Worm (Caenorhabditis elegans): ENCODE measurements around the gene ins-17.

DNA sequence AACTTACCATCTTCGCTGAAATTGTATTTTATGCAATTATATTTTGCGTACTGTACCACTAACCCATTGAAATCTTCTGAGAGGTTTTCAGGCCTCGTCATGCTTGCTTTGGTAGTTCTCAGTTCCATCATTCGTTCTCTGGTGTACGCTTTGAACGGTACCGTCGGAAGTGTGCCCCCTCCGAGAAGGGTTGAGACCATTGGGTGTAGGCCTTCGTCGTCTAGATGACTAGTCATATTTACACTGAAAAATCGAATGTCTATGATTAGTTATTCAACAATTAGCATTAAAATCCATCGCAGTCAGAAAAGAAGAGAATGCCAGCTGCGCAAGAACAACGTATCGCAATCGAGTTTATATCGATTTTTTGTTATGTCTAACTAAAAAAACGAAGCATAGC lies 2.5 kb downstream of the ins-17 start, which contains the start of gene ifet-1:
- TF ChIP-seq F13C5.2 (tag; optimal IDR thresholded peaks at IDR 0.05) = no peak
- no peak for TF ChIP-seq ama-1 (optimal IDR thresholded peaks at IDR 0.05)
